Worm (Caenorhabditis elegans) whole organism, early embryonic: ENCODE results near the gene Y57G11C.43.

Source experiments
- B0310.2 ChIP-seq: sonication (generic microtip); optimal IDR thresholded peaks from 2 replicates; lab custom pipeline; 2016; ENCODE audit warnings: mild to moderate bottlenecking, missing genetic modification characterization, missing compliant biosample characterization
- ama-1 ChIP-seq: fragments of 150-350 bp; optimal IDR thresholded peaks from 2 replicates; lab custom pipeline; 2014
- ceh-36 ChIP-seq: sonication (generic microtip); optimal IDR thresholded peaks from 2 replicates; lab custom pipeline; 2016; ENCODE audit warnings: missing genetic modification characterization, inconsistent platforms, missing compliant biosample characterization
- flt-1 ChIP-seq: fragments of 200-800 bp; sonication (Bioruptor generic); IDR thresholded peaks from 2 replicates; pipeline ENCODE4 v1.3.6; 2022; ENCODE audit warnings: missing genetic modification characterization, missing compliant biosample characterization
- hmbx-1 ChIP-seq: sonication (generic microtip); optimal IDR thresholded peaks from 2 replicates; lab custom pipeline; 2016; ENCODE audit warnings: mild to moderate bottlenecking, missing genetic modification characterization, missing compliant biosample characterization
- hmg-4 ChIP-seq: fragments of 200-800 bp; sonication (Bioruptor generic); optimal IDR thresholded peaks from 2 replicates; lab custom pipeline; 2018; ENCODE audit warnings: mild to moderate bottlenecking, missing genetic modification characterization, missing compliant biosample characterization
- hnd-1 ChIP-seq: sonication (generic microtip); optimal IDR thresholded peaks from 2 replicates; lab custom pipeline; 2016; ENCODE audit warnings: missing genetic modification characterization, missing compliant biosample characterization
- pes-1 ChIP-seq: fragments of 200-800 bp; sonication (Bioruptor generic); IDR thresholded peaks from 2 replicates; pipeline ENCODE4 v1.3.6; 2022; ENCODE audit warnings: missing genetic modification reagents, missing genetic modification characterization, missing compliant biosample characterization
- scrt-1 ChIP-seq: fragments of 200-800 bp; sonication (Bioruptor generic); IDR thresholded peaks from 2 replicates; pipeline ENCODE4 v1.3.6; 2022; ENCODE audit warnings: missing genetic modification characterization, missing compliant biosample characterization
- sea-1 ChIP-seq: fragments of 200-800 bp; sonication (Bioruptor generic); conservative IDR thresholded peaks from 2 replicates; pipeline ENCODE4 v1.3.6; 2022; ENCODE audit warnings: missing genetic modification characterization, missing compliant biosample characterization
- tbx-11 ChIP-seq: fragments of 200-800 bp; sonication (Bioruptor generic); IDR thresholded peaks from 2 replicates; pipeline ENCODE4 v1.3.6; 2022; ENCODE audit warnings: missing genetic modification characterization, missing compliant biosample characterization
- tbx-37 ChIP-seq: fragments of 200-800 bp; sonication (Bioruptor generic); conservative IDR thresholded peaks from 2 replicates; pipeline ENCODE4 v1.3.6; 2022; ENCODE audit warnings: missing genetic modification reagents, missing genetic modification characterization, missing compliant biosample characterization

ce11 chrIV:14797354-14797753 lies 28.1 kb downstream of the Y57G11C.43 start, which contains the start of the genes Y57G11C.1147 and nuo-3:
- TF ChIP-seq tbx-11 (GFP tag; lab: Robert Waterston, UW) (no peak), sea-1 (no peak), ama-1 (lab: Kevin White, UChicago) (no peak), flt-1 (no peak), B0310.2 (tag; lab: Kevin White, UChicago) (no peak), hmg-4 (GFP tag; lab: Kevin White, UChicago) (no peak), pes-1 (GFP tag; lab: Robert Waterston, UW) (no peak), tbx-37 (GFP tag; lab: Robert Waterston, UW) (no peak), hnd-1 (tag; lab: Kevin White, UChicago) (no peak), hmbx-1 (tag; lab: Kevin White, UChicago) (no peak), ceh-36 (tag; lab: Kevin White, UChicago) (no peak), scrt-1 (GFP tag; lab: Robert Waterston, UW) (no peak)
